Worm (Caenorhabditis elegans): ENCODE measurements around the gene F02D10.6.

DNA sequence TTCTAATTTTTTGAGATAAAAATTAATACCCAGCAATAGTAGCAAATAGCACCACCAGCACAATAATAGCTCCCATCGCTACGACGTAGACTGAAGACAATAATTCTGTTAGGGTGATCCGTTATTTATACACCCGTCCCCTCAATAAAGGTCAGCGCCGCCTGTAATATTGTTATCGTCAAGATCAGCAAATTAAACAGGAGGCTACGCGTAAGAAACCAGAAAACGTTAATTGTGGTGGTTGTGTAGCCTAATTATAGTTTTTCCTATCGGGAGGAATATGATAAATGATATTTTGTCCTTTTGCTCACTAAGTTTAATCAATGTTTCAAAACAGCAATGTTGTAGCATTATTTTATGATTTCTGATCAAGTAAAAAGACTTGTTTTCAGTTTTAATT is 41.9 kb downstream of the F02D10.6 start, which contains the start of the genes cyp-13B1 and C29F7.1:
- TF ChIP-seq nhr-25 (tag; optimal IDR thresholded peaks at IDR 0.05) (no peak), F13H6.1 (tag; optimal IDR thresholded peaks at IDR 0.05) (no peak), skn-1 (tag; optimal IDR thresholded peaks at IDR 0.05) (no peak), mab-5 (tag; optimal IDR thresholded peaks at IDR 0.05) (no peak), nhr-6 (tag; optimal IDR thresholded peaks at IDR 0.05) (no peak), gmeb-1 (tag; optimal IDR thresholded peaks at IDR 0.05) (no peak), C34F6.9 (tag; optimal IDR thresholded peaks at IDR 0.05) (no peak), sma-3 (GFP tag; optimal IDR thresholded peaks at IDR 0.05) (no peak), ama-1 (optimal IDR thresholded peaks at IDR 0.05) (no peak), zag-1 (tag; optimal IDR thresholded peaks at IDR 0.05) (no peak)
